Worm (Caenorhabditis elegans): ENCODE measurements around the gene nhr-90.

DNA sequence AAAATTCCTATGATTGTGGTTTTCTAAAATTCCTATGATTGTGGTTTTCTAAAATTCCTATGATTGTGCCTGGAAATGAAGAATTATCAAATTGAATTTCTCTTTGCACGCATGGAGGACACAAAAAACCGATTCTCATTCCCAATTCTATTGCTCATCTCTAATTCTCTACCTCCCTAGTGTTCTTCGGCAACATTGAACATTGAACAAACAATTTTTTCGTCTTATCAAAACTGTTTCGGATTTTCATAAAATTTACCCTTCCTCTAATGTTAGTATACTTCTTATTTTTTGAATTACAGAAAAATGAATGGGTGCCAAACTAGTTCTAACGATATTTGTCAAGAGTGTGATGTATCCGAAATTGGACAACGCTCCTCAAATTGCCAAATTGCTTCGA is 26.0 kb downstream of the nhr-90 start, which contains the start of gene pals-31:
- no peak for TF ChIP-seq nhr-11 (tag; optimal IDR thresholded peaks at IDR 0.05)
- no peak for TF ChIP-seq ztf-11 (tag; optimal IDR thresholded peaks at IDR 0.05)
- no peak for TF ChIP-seq nhr-25 (tag; optimal IDR thresholded peaks at IDR 0.05)
- no peak for TF ChIP-seq nhr-23 (tag; optimal IDR thresholded peaks at IDR 0.05)
- TF ChIP-seq ceh-16 (tag; optimal IDR thresholded peaks at IDR 0.05) = no peak
- no peak for TF ChIP-seq lin-39 (tag; optimal IDR thresholded peaks at IDR 0.05)

All from whole organism, L2 larva.